Worm (Caenorhabditis elegans) whole organism, young adult: Measurements from ENCODE around the gene B0252.11.

Experiments
- B0019.2 ChIP-seq: fragments of 200-800 bp; sonication (Bioruptor generic); conservative IDR thresholded peaks from 2 replicates; pipeline ENCODE4 v1.3.6; 2022; ENCODE audit warnings: missing genetic modification reagents, missing genetic modification characterization, missing compliant biosample characterization
- B0336.3 ChIP-seq: fragments of 200-800 bp; sonication (Bioruptor generic); IDR thresholded peaks from 2 replicates; pipeline ENCODE4 v1.3.6; 2022; ENCODE audit warnings: missing genetic modification characterization, missing compliant biosample characterization
- C17E4.6 ChIP-seq: fragments of 200-800 bp; sonication (Bioruptor generic); IDR thresholded peaks from 2 replicates; pipeline ENCODE4 v1.3.6; 2022; ENCODE audit warnings: missing genetic modification reagents, missing genetic modification characterization, missing compliant biosample characterization
- F10E7.11 ChIP-seq: sonication (generic microtip); optimal IDR thresholded peaks from 2 replicates; lab custom pipeline; 2017; ENCODE audit warnings: mild to moderate bottlenecking, missing genetic modification characterization, moderate library complexity, missing compliant biosample characterization
- F33H1.4 ChIP-seq: fragments of 200-800 bp; sonication (Bioruptor generic); IDR thresholded peaks from 2 replicates; pipeline ENCODE4 v1.3.6; 2022; ENCODE audit warnings: missing genetic modification reagents, missing genetic modification characterization, missing compliant biosample characterization
- F39B2.1 ChIP-seq: fragments of 200-800 bp; sonication (Bioruptor generic); IDR thresholded peaks from 2 replicates; pipeline ENCODE4 v1.3.6; 2022; ENCODE audit warnings: missing genetic modification reagents, missing genetic modification characterization, missing compliant biosample characterization
- F55B11.4 ChIP-seq: sonication (generic microtip); optimal IDR thresholded peaks from 2 replicates; lab custom pipeline; 2016; ENCODE audit warnings: missing compliant biosample characterization, missing genetic modification characterization, borderline replicate concordance; ENCODE audit not compliant: insufficient read depth
- F57A8.1 ChIP-seq: fragments of 200-800 bp; sonication (Bioruptor generic); optimal IDR thresholded peaks from 2 replicates; lab custom pipeline; 2018; ENCODE audit warnings: mild to moderate bottlenecking, missing genetic modification characterization, moderate library complexity, missing compliant biosample characterization
- K11D2.4 ChIP-seq: fragments of 200-800 bp; sonication (Bioruptor generic); IDR thresholded peaks from 2 replicates; pipeline ENCODE4 v1.3.6; 2022; ENCODE audit warnings: missing genetic modification reagents, missing genetic modification characterization, missing compliant biosample characterization
- K12H6.12 ChIP-seq: fragments of 200-800 bp; sonication (Bioruptor generic); optimal IDR thresholded peaks from 2 replicates; lab custom pipeline; 2018; ENCODE audit warnings: mild to moderate bottlenecking, missing genetic modification characterization, missing compliant biosample characterization
- T26A5.8 ChIP-seq: sonication (generic microtip); optimal IDR thresholded peaks from 2 replicates; lab custom pipeline; 2016; ENCODE audit warnings: missing genetic modification characterization, missing compliant biosample characterization
- Y53F4B.3 ChIP-seq: fragments of 200-800 bp; sonication (Bioruptor generic); IDR thresholded peaks from 2 replicates; pipeline ENCODE4 v1.3.6; 2022; ENCODE audit warnings: missing genetic modification reagents, missing genetic modification characterization, missing compliant biosample characterization
- Y67H2A.10 ChIP-seq: fragments of 200-800 bp; sonication (Bioruptor generic); conservative IDR thresholded peaks from 2 replicates; pipeline ENCODE4 v1.3.6; 2022; ENCODE audit warnings: missing genetic modification reagents, missing genetic modification characterization, missing compliant biosample characterization
- ZK185.1 ChIP-seq: sonication (generic microtip); optimal IDR thresholded peaks from 2 replicates; lab custom pipeline; 2016; ENCODE audit warnings: mild to moderate bottlenecking, missing genetic modification characterization, missing compliant biosample characterization; ENCODE audit not compliant: poor library complexity, severe bottlenecking
- akir-1 ChIP-seq: fragments of 200-800 bp; sonication (Bioruptor generic); optimal IDR thresholded peaks from 2 replicates; lab custom pipeline; 2018; ENCODE audit warnings: mild to moderate bottlenecking, missing genetic modification characterization, moderate library complexity, missing compliant biosample characterization
- aptf-3 ChIP-seq: fragments of 200-800 bp; sonication (Bioruptor generic); IDR thresholded peaks from 2 replicates; pipeline ENCODE4 v1.3.6; 2022; ENCODE audit warnings: missing genetic modification characterization, missing compliant biosample characterization
- athp-1 ChIP-seq: sonication (generic microtip); optimal IDR thresholded peaks from 2 replicates; lab custom pipeline; 2017; ENCODE audit warnings: mild to moderate bottlenecking, missing genetic modification characterization, missing compliant biosample characterization
- attf-5 ChIP-seq: fragments of 200-800 bp; sonication (Bioruptor generic); optimal IDR thresholded peaks from 2 replicates; lab custom pipeline; 2018; ENCODE audit warnings: mild to moderate bottlenecking, missing genetic modification characterization, missing compliant biosample characterization
- bed-1 ChIP-seq: fragments of 200-800 bp; sonication (Bioruptor generic); IDR thresholded peaks from 2 replicates; pipeline ENCODE4 v1.3.6; 2022; ENCODE audit warnings: missing genetic modification reagents, missing genetic modification characterization, missing compliant biosample characterization
- ccch-3 ChIP-seq: fragments of 200-800 bp; sonication (Bioruptor generic); optimal IDR thresholded peaks from 2 replicates; lab custom pipeline; 2018; ENCODE audit warnings: mild to moderate bottlenecking, missing genetic modification characterization, missing compliant biosample characterization
- cebp-1 ChIP-seq, 2 experiments: fragments of 200-800 bp in 1 of 2; sonication (Bioruptor generic) in 1 of 2; sonication (generic microtip) in 1 of 2; IDR thresholded peaks in 1 of 2; optimal IDR thresholded peaks in 1 of 2; 2 replicates each; pipeline versions ENCODE4 v1.3.6 to Lab custom; 2017 to 2022; ENCODE audit warnings: missing compliant biosample characterization in 2 of 2, missing genetic modification characterization in 2 of 2, mild to moderate bottlenecking in 1 of 2, missing genetic modification reagents in 1 of 2, moderate library complexity in 1 of 2
- ceh-40 ChIP-seq: fragments of 200-800 bp; sonication (Bioruptor generic); IDR thresholded peaks from 2 replicates; pipeline ENCODE4 v1.3.6; 2022; ENCODE audit warnings: missing genetic modification characterization, missing compliant biosample characterization
- ceh-58 ChIP-seq: fragments of 200-800 bp; sonication (Bioruptor generic); IDR thresholded peaks from 2 replicates; pipeline ENCODE4 v1.3.6; 2022; ENCODE audit warnings: missing genetic modification characterization, missing compliant biosample characterization
- die-1 ChIP-seq: sonication (generic microtip); optimal IDR thresholded peaks from 2 replicates; lab custom pipeline; 2016; ENCODE audit warnings: missing genotype, mild to moderate bottlenecking, missing genetic modification characterization, missing compliant biosample characterization
- dpff-1 ChIP-seq: sonication (generic microtip); optimal IDR thresholded peaks from 2 replicates; lab custom pipeline; 2017; ENCODE audit warnings: mild to moderate bottlenecking, missing genetic modification characterization, missing compliant biosample characterization
- dpl-1 ChIP-seq: fragments of 150-350 bp; optimal IDR thresholded peaks from 2 replicates; lab custom pipeline; 2014; ENCODE audit warnings: missing biosample characterization, missing genetic modification reagents, missing genetic modification characterization
- him-1 ChIP-seq: sonication (generic microtip); optimal IDR thresholded peaks from 2 replicates; lab custom pipeline; 2016; ENCODE audit warnings: missing genotype, missing genetic modification reagents, missing genetic modification characterization, missing compliant biosample characterization
- hrde-1 ChIP-seq: sonication (generic microtip); optimal IDR thresholded peaks from 2 replicates; lab custom pipeline; 2016; ENCODE audit warnings: missing genetic modification characterization, mild to moderate bottlenecking, missing compliant biosample characterization, moderate library complexity, missing genotype, missing genetic modification reagents, borderline replicate concordance
- lin-35 ChIP-seq, 3 experiments: fragments of 150-350 bp in 2 of 3; sonication (generic microtip) in 1 of 3; optimal IDR thresholded peaks; 2 replicates each; lab custom pipeline; 2014 to 2018; ENCODE audit warnings: missing biosample characterization in 3 of 3, missing genetic modification characterization in 3 of 3, missing genetic modification reagents in 3 of 3
- lin-54 ChIP-seq: fragments of 200-800 bp; sonication (Bioruptor generic); optimal IDR thresholded peaks from 2 replicates; lab custom pipeline; 2018; ENCODE audit warnings: mild to moderate bottlenecking, missing genetic modification characterization, missing compliant biosample characterization
- lir-1 ChIP-seq: fragments of 200-800 bp; sonication (Bioruptor generic); conservative IDR thresholded peaks from 2 replicates; pipeline ENCODE4 v1.3.6; 2022; ENCODE audit warnings: missing genetic modification reagents, missing genetic modification characterization, missing compliant biosample characterization
- lsl-1 ChIP-seq: fragments of 200-800 bp; sonication (Bioruptor generic); optimal IDR thresholded peaks from 2 replicates; lab custom pipeline; 2018; ENCODE audit warnings: mild to moderate bottlenecking, missing genetic modification characterization, moderate library complexity, missing compliant biosample characterization
- madf-8 ChIP-seq: fragments of 200-800 bp; sonication (Bioruptor generic); conservative IDR thresholded peaks from 2 replicates; pipeline ENCODE4 v1.3.6; 2022; ENCODE audit warnings: missing genetic modification reagents, missing genetic modification characterization, missing compliant biosample characterization
- mcd-1 ChIP-seq: fragments of 200-800 bp; sonication (Bioruptor generic); IDR thresholded peaks from 2 replicates; pipeline ENCODE4 v1.3.6; 2022; ENCODE audit warnings: missing genetic modification reagents, missing genetic modification characterization, missing compliant biosample characterization
- snpc-4 ChIP-seq, 5 experiments: fragments of 150-350 bp in 1 of 5; sonication (generic microtip) in 4 of 5; optimal IDR thresholded peaks; 2 replicates each; lab custom pipeline; 2014 to 2018; ENCODE audit warnings: missing genetic modification characterization in 5 of 5, missing biosample characterization in 3 of 5, antibody characterized with exemption in 2 of 5, mild to moderate bottlenecking in 2 of 5, missing compliant biosample characterization in 2 of 5, missing genotype in 2 of 5, moderate library complexity in 2 of 5, missing genetic modification reagents in 1 of 5
- somi-1 ChIP-seq: fragments of 200-800 bp; sonication (Bioruptor generic); optimal IDR thresholded peaks from 2 replicates; lab custom pipeline; 2018; ENCODE audit warnings: mild to moderate bottlenecking, missing genetic modification characterization, missing compliant biosample characterization
- unc-130 ChIP-seq: sonication (generic microtip); optimal IDR thresholded peaks from 2 replicates; lab custom pipeline; 2016; ENCODE audit warnings: missing genetic modification reagents, missing genetic modification characterization, missing compliant biosample characterization
- zfh-2 ChIP-seq: fragments of 200-800 bp; sonication (Bioruptor generic); conservative IDR thresholded peaks from 2 replicates; pipeline ENCODE4 v1.3.6; 2022; ENCODE audit warnings: missing genetic modification reagents, missing genetic modification characterization, missing compliant biosample characterization
- zim-3 ChIP-seq: sonication (generic microtip); optimal IDR thresholded peaks from 2 replicates; lab custom pipeline; 2017; ENCODE audit warnings: mild to moderate bottlenecking, missing genetic modification characterization, moderate library complexity, missing compliant biosample characterization
- ztf-26 ChIP-seq: sonication (generic microtip); optimal IDR thresholded peaks from 2 replicates; lab custom pipeline; 2017; ENCODE audit warnings: missing genetic modification characterization, missing compliant biosample characterization

The B0252.11 gene

DNA sequence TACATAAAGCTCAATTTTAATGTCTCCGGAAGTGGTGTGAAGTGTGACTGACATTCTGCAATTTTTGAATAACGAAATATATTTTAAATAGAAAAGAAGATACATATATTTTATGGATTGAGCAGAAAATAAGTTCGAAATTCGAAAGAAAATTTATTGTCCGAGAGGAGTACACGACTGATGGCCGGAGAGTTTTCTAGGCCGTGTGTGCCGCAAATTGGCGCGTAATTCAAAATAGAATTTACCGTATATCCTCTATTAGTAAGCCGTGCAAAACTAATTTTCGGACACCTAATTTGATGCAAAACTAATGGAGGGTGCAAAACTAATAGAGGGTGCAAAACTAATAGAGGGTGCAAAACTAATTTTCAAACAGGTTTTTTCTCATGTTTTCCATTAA lies 4.3 kb downstream of the B0252.11 start, which contains the start of gene cyn-10 (continued):
- TF ChIP-seq Y67H2A.10 (GFP tag; lab: Robert Waterston, UW) (peak; percentile 55; the same call in 1 of the 2 replicates), F39B2.1 (GFP tag; lab: Robert Waterston, UW) (0 out of 2 replicates have a peak, but pooled peaks have one; percentile 53), him-1 (tag; lab: Kevin White, UChicago) (peak; percentile 73), ZK185.1 (tag; lab: Kevin White, UChicago) (peak; percentile 92), dpl-1 (peak; percentile 68), B0019.2 (GFP tag; lab: Robert Waterston, UW) (peak; percentile 68; the same call in 1 of the 2 replicates), ceh-40 (no peak), zim-3 (tag; lab: Kevin White, UChicago) (no peak), die-1 (tag; lab: Kevin White, UChicago) (no peak), K11D2.4 (GFP tag; lab: Robert Waterston, UW) (peak; percentile 60; the same call in 1 of the 2 replicates), bed-1 (GFP tag; lab: Robert Waterston, UW) (0 out of 2 replicates have a peak, but pooled peaks have one; percentile 36), C17E4.6 (GFP tag; lab: Robert Waterston, UW) (no peak; the same call in 1 of the 2 replicates), hrde-1 (tag; lab: Kevin White, UChicago) (no peak), lin-35 (GFP tag; optimal IDR thresholded peaks at IDR 0.05; lab: Kevin White, UChicago) (peak in 2 of 3 experiments; percentile 42 to 94), aptf-3 (GFP tag; lab: Robert Waterston, UW) (no peak), madf-8 (GFP tag; lab: Robert Waterston, UW) (peak; percentile 68), ztf-26 (no peak), F10E7.11 (tag; lab: Kevin White, UChicago) (peak; percentile 56), mcd-1 (GFP tag; lab: Robert Waterston, UW) (peak; percentile 84), T26A5.8 (tag; lab: Kevin White, UChicago) (no peak), cebp-1 (GFP tag; IDR thresholded peaks at IDR 0.05; lab: Robert Waterston, UW) (no peak), cebp-1 (tag; optimal IDR thresholded peaks at IDR 0.05; lab: Kevin White, UChicago) (no peak), ceh-58 (GFP tag; lab: Robert Waterston, UW) (no peak), ccch-3 (GFP tag; lab: Kevin White, UChicago) (peak; percentile 69), athp-1 (tag; lab: Kevin White, UChicago) (no peak), F55B11.4 (tag; lab: Kevin White, UChicago) (no peak), lsl-1 (GFP tag; lab: Kevin White, UChicago) (peak; percentile 38), K12H6.12 (peak; percentile 31), akir-1 (GFP tag; lab: Kevin White, UChicago) (peak; percentile 20), lir-1 (GFP tag; lab: Robert Waterston, UW) (peak; percentile 83), lin-54 (GFP tag; lab: Kevin White, UChicago) (peak; percentile 94), dpff-1 (tag; lab: Kevin White, UChicago) (no peak), F57A8.1 (no peak), F33H1.4 (GFP tag; lab: Robert Waterston, UW) (peak; percentile 58), snpc-4 (GFP tag; optimal IDR thresholded peaks at IDR 0.05; lab: Kevin White, UChicago) (no peak), snpc-4 (tag; optimal IDR thresholded peaks at IDR 0.05; lab: Kevin White, UChicago) (peak in 1 of 4 experiments; percentile 4)

DNA sequence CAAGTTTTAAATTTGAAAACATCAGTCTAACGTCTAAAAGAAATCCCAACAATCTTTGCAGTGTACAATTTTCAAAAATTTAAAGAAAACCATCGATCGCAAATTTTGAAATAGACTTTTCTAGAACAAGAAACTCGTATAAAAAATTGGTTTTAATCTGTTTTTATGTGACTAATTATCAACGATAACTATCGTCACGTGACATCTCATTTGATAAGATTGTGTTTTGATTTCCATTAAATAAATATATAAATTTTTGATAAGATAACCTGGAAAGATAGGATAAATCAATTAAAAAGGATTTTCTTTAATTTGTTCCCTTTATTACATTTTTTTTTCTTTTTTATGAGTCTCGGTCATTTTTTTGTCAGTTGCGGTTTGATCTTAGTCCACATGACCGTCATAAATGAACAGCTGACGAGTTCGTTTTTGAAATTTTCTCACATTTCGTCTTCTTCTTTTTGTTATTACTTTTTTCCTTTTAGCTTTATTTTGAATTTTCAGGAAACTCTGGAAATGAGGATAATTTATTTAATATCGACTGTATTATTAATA lies 8.0 kb downstream of the B0252.11 start, which contains the start of gene asm-1:
Gene asm-1 (plus strand): TSS at position 505 of the 555 bp plus-strand sequence.
- TF ChIP-seq zfh-2 (GFP tag; lab: Robert Waterston, UW) = no peak
- TF ChIP-seq Y53F4B.3 (GFP tag; lab: Robert Waterston, UW) = no peak
- TF ChIP-seq unc-130 (GFP tag; lab: Kevin White, UChicago) = no peak
- TF ChIP-seq B0336.3 (GFP tag; lab: Robert Waterston, UW) = no peak
- TF ChIP-seq ZK185.1 (tag; lab: Kevin White, UChicago) = no peak
- no peak for TF ChIP-seq attf-5
- peak; percentile 46 for TF ChIP-seq somi-1 (GFP tag; lab: Kevin White, UChicago)
- TF ChIP-seq, all 124 proteins: peak for 1
